Fruit fly (Drosophila melanogaster) whole organism, embryonic: Measurements from ENCODE around the gene CG9837.

Source experiments
- Adf1 ChIP-seq: fragments of 200-800 bp; sonication (Bioruptor generic); IDR thresholded peaks from 2 replicates; pipeline ENCODE4 v1.3.6; 2022; ENCODE audit warnings: missing biosample characterization, missing genetic modification characterization
- Awh ChIP-seq: fragments of 200-800 bp; sonication (Bioruptor generic); IDR thresholded peaks from 2 replicates; pipeline ENCODE4, ENCODE4 v1.3.6; 2022; ENCODE audit warnings: missing biosample characterization, missing genetic modification characterization
- Bdp1 ChIP-seq: fragments of 200-800 bp; sonication (Bioruptor generic); optimal IDR thresholded peaks from 3 replicates; lab custom pipeline; 2016; ENCODE audit warnings: missing biosample characterization, missing genetic modification characterization
- CG10267 ChIP-seq: fragments of 200-800 bp; sonication (Bioruptor generic); optimal IDR thresholded peaks from 2 replicates; lab custom pipeline; 2018; ENCODE audit warnings: missing biosample characterization, mild to moderate bottlenecking, missing genetic modification characterization, moderate library complexity
- CG13287 ChIP-seq: fragments of 200-800 bp; sonication (Bioruptor generic); IDR thresholded peaks from 2 replicates; pipeline ENCODE4 v1.3.6; 2022; ENCODE audit warnings: missing biosample characterization, missing genetic modification characterization; ENCODE audit not compliant: partially characterized antibody
- CG13296 ChIP-seq: fragments of 200-800 bp; sonication (Bioruptor generic); optimal IDR thresholded peaks from 3 replicates; lab custom pipeline; 2018; ENCODE audit warnings: missing biosample characterization, mild to moderate bottlenecking, missing genetic modification characterization
- CG14014 ChIP-seq: fragments of 200-800 bp; sonication (Bioruptor generic); IDR thresholded peaks from 2 replicates; pipeline ENCODE4 v1.3.6; 2022; ENCODE audit warnings: missing biosample characterization, missing genetic modification characterization
- CG1602 ChIP-seq: fragments of 200-800 bp; sonication (Bioruptor generic); optimal IDR thresholded peaks from 3 replicates; lab custom pipeline; 2016; ENCODE audit warnings: missing biosample characterization, missing genetic modification characterization
- CG18262 ChIP-seq: fragments of 200-800 bp; optimal IDR thresholded peaks from 3 replicates; lab custom pipeline; 2019; ENCODE audit warnings: missing biosample characterization, mild to moderate bottlenecking, missing genetic modification characterization, moderate library complexity
- CG18619 ChIP-seq: fragments of 200-800 bp; sonication (Bioruptor generic); optimal IDR thresholded peaks from 3 replicates; lab custom pipeline; 2017; ENCODE audit warnings: missing biosample characterization, mild to moderate bottlenecking, missing genetic modification characterization
- CG2129 ChIP-seq: fragments of 200-800 bp; sonication (Bioruptor generic); IDR thresholded peaks from 2 replicates; pipeline ENCODE4 v1.3.6; 2022; ENCODE audit warnings: missing biosample characterization, missing genetic modification characterization; ENCODE audit not compliant: partially characterized antibody
- CG2875 ChIP-seq: fragments of 200-800 bp; sonication (Bioruptor generic); optimal IDR thresholded peaks from 2 replicates; lab custom pipeline; 2017; ENCODE audit warnings: missing biosample characterization, mild to moderate bottlenecking, missing genetic modification characterization, missing genetic modification reagents
- CG32772 ChIP-seq: fragments of 200-800 bp; sonication (Bioruptor generic); IDR thresholded peaks from 2 replicates; pipeline ENCODE4 v1.3.6; 2022; ENCODE audit warnings: missing biosample characterization, missing genetic modification characterization
- CG3995 ChIP-seq: fragments of 200-800 bp; sonication (Bioruptor generic); optimal IDR thresholded peaks from 3 replicates; lab custom pipeline; 2016; ENCODE audit warnings: missing biosample characterization, missing genetic modification characterization
- CG4282 ChIP-seq: fragments of 200-800 bp; sonication (Bioruptor generic); optimal IDR thresholded peaks from 2 replicates; lab custom pipeline; 2016; ENCODE audit warnings: missing biosample characterization, missing genetic modification characterization
- CG5180 ChIP-seq: fragments of 200-800 bp; sonication (Bioruptor generic); optimal IDR thresholded peaks from 3 replicates; lab custom pipeline; 2017; ENCODE audit warnings: missing biosample characterization, missing genetic modification characterization, mild to moderate bottlenecking, moderate library complexity, missing genetic modification reagents
- CG7271 ChIP-seq: fragments of 200-800 bp; sonication (Bioruptor generic); optimal IDR thresholded peaks from 2 replicates; lab custom pipeline; 2018; ENCODE audit warnings: missing biosample characterization, mild to moderate bottlenecking, missing genetic modification characterization, moderate library complexity
- CG7745 ChIP-seq: fragments of 200-800 bp; sonication (Bioruptor generic); optimal IDR thresholded peaks from 2 replicates; lab custom pipeline; 2018; ENCODE audit warnings: missing biosample characterization, mild to moderate bottlenecking, missing genetic modification characterization, moderate library complexity
- Chrac-16 ChIP-seq: fragments of 200-800 bp; sonication (Bioruptor generic); optimal IDR thresholded peaks from 3 replicates; lab custom pipeline; 2016; ENCODE audit warnings: missing biosample characterization, missing genetic modification characterization
- Dbx ChIP-seq: fragments of 200-800 bp; sonication (Bioruptor generic); IDR thresholded peaks from 3 replicates; pipeline ENCODE4 v1.3.6; 2022; ENCODE audit warnings: missing biosample characterization, missing genetic modification characterization
- Dfd ChIP-seq, 2 experiments: fragments of >200 bp; optimal IDR thresholded peaks; 2 replicates each; lab custom pipeline; 2017; ENCODE audit warnings: missing biosample characterization in 2 of 2, missing genetic modification characterization in 2 of 2
- Dll ChIP-seq: fragments of 200-800 bp; sonication (Bioruptor generic); IDR thresholded peaks from 4 replicates; pipeline ENCODE4 v1.3.6; 2022; ENCODE audit warnings: missing biosample characterization, missing genetic modification characterization; ENCODE audit not compliant: partially characterized antibody
- ERR ChIP-seq: fragments of 200-800 bp; sonication (Bioruptor generic); optimal IDR thresholded peaks from 2 replicates; lab custom pipeline; 2016; ENCODE audit warnings: missing biosample characterization, missing genetic modification characterization
- Hmr ChIP-seq: fragments of 200-800 bp; sonication (Bioruptor generic); optimal IDR thresholded peaks from 3 replicates; lab custom pipeline; 2017; ENCODE audit warnings: mild to moderate bottlenecking, missing biosample characterization, missing genetic modification reagents, missing genetic modification characterization
- Hmx ChIP-seq: fragments of 200-800 bp; sonication (Bioruptor generic); optimal IDR thresholded peaks from 2 replicates; lab custom pipeline; 2016; ENCODE audit warnings: missing biosample characterization, missing genetic modification characterization
- Lpt ChIP-seq: fragments of >200 bp; optimal IDR thresholded peaks from 2 replicates; lab custom pipeline; 2018; ENCODE audit warnings: missing biosample characterization, missing genetic modification characterization
- MESR4 ChIP-seq: fragments of 200-800 bp; sonication (Bioruptor generic); optimal IDR thresholded peaks from 2 replicates; lab custom pipeline; 2018; ENCODE audit warnings: missing biosample characterization, mild to moderate bottlenecking, missing genetic modification characterization, moderate library complexity
- Med ChIP-seq: fragments of 200-800 bp; sonication (Bioruptor generic); peaks from one replicate; lab custom pipeline; 2016; ENCODE audit warnings: missing biosample characterization, missing genetic modification characterization, mild to moderate bottlenecking, inconsistent platforms, moderate library complexity
- Meics ChIP-seq: fragments of 200-800 bp; sonication (Bioruptor generic); optimal IDR thresholded peaks from 2 replicates; lab custom pipeline; 2017; ENCODE audit warnings: missing biosample characterization, mild to moderate bottlenecking, missing genetic modification characterization
- Nf-YB ChIP-seq: fragments of 200-800 bp; sonication (Bioruptor generic); optimal IDR thresholded peaks from 3 replicates; lab custom pipeline; 2019; ENCODE audit warnings: missing biosample characterization, mild to moderate bottlenecking, missing genetic modification characterization, moderate library complexity
- Scr ChIP-seq: fragments of 200-800 bp; sonication (Bioruptor generic); IDR thresholded peaks from 2 replicates; pipeline ENCODE4 v1.3.6; 2022; ENCODE audit warnings: missing biosample characterization, missing genetic modification characterization; ENCODE audit not compliant: partially characterized antibody
- Trl ChIP-seq, 3 experiments: fragments of >200 bp in 2 of 3; fragments of 200-800 bp in 1 of 3; sonication (Bioruptor generic) in 1 of 3; optimal IDR thresholded peaks; 2 replicates in 1 of 3; 3 replicates in 2 of 3; lab custom pipeline; 2016 to 2017; ENCODE audit warnings: missing biosample characterization in 1 of 3, missing genetic modification characterization in 1 of 3
- Vsx1 ChIP-seq: fragments of 200-800 bp; sonication (Bioruptor generic); optimal IDR thresholded peaks from 2 replicates; lab custom pipeline; 2017; ENCODE audit warnings: missing biosample characterization, mild to moderate bottlenecking, missing genetic modification characterization, missing genetic modification reagents
- br ChIP-seq: fragments of >200 bp; optimal IDR thresholded peaks from 2 replicates; lab custom pipeline; 2017
- btn ChIP-seq: fragments of 200-800 bp; sonication (Bioruptor generic); optimal IDR thresholded peaks from 2 replicates; lab custom pipeline; 2016; ENCODE audit warnings: missing biosample characterization, missing genetic modification characterization
- cad ChIP-seq: fragments of >200 bp; optimal IDR thresholded peaks from 2 replicates; lab custom pipeline; 2017; ENCODE audit warnings: missing biosample characterization, missing genetic modification characterization
- cas ChIP-seq: fragments of 200-800 bp; sonication (Bioruptor generic); IDR thresholded peaks from 2 replicates; pipeline ENCODE4 v1.3.6; 2022; ENCODE audit warnings: missing biosample characterization, missing genetic modification characterization
- dati ChIP-seq: fragments of 200-800 bp; sonication (Bioruptor generic); IDR thresholded peaks from 2 replicates; pipeline ENCODE4 v1.3.6; 2022; ENCODE audit warnings: missing biosample characterization, missing genetic modification characterization
- fu2 ChIP-seq: fragments of 200-800 bp; sonication (Bioruptor generic); optimal IDR thresholded peaks from 2 replicates; lab custom pipeline; 2016; ENCODE audit warnings: missing biosample characterization, missing genetic modification characterization
- kni ChIP-seq: fragments of 200-800 bp; sonication (Bioruptor generic); optimal IDR thresholded peaks from 3 replicates; lab custom pipeline; 2017; ENCODE audit warnings: mild to moderate bottlenecking, missing biosample characterization, missing genetic modification reagents, missing genetic modification characterization
- nau ChIP-seq: fragments of 200-800 bp; sonication (Bioruptor generic); optimal IDR thresholded peaks from 3 replicates; lab custom pipeline; 2017; ENCODE audit warnings: missing biosample characterization, mild to moderate bottlenecking, missing genetic modification characterization, missing genetic modification reagents
- pan ChIP-seq, 4 experiments: fragments of >200 bp in 3 of 4; fragments of 200-800 bp in 1 of 4; sonication (Bioruptor generic) in 1 of 4; optimal IDR thresholded peaks in 3 of 4; IDR thresholded peaks in 1 of 4; 2 replicates each; pipeline versions ENCODE4 v1.3.6 to Lab custom; 2017 to 2022; ENCODE audit warnings: missing biosample characterization in 2 of 4, missing genetic modification characterization in 2 of 4, mixed read lengths in 1 of 4
- pum ChIP-seq: fragments of 200-800 bp; sonication (Bioruptor generic); optimal IDR thresholded peaks from 2 replicates; lab custom pipeline; 2016; ENCODE audit warnings: missing biosample characterization, missing genetic modification characterization
- sc ChIP-seq, 3 experiments: fragments of >200 bp in 2 of 3; fragments of 200-800 bp in 1 of 3; sonication (Bioruptor generic) in 1 of 3; optimal IDR thresholded peaks; 2 replicates in 2 of 3; 3 replicates in 1 of 3; lab custom pipeline; 2017; ENCODE audit warnings: mild to moderate bottlenecking in 1 of 3, missing biosample characterization in 1 of 3, missing genetic modification characterization in 1 of 3, missing genetic modification reagents in 1 of 3
- seq ChIP-seq: fragments of 200-800 bp; sonication (Bioruptor generic); IDR thresholded peaks from 2 replicates; pipeline ENCODE4 v1.3.6; 2022; ENCODE audit warnings: missing biosample characterization, missing genetic modification characterization
- sob ChIP-seq: fragments of 200-800 bp; sonication (Bioruptor generic); IDR thresholded peaks from 2 replicates; pipeline ENCODE4 v1.3.6; 2022; ENCODE audit warnings: missing biosample characterization, missing genetic modification characterization
- tio ChIP-seq: fragments of 200-800 bp; sonication (Bioruptor generic); optimal IDR thresholded peaks from 2 replicates; lab custom pipeline; 2017; ENCODE audit warnings: missing biosample characterization, missing genetic modification characterization, inconsistent platforms
- vfl ChIP-seq: fragments of 200-800 bp; sonication (Bioruptor generic); optimal IDR thresholded peaks from 2 replicates; lab custom pipeline; 2016; ENCODE audit warnings: missing biosample characterization, missing genetic modification characterization
- zen ChIP-seq: fragments of 200-800 bp; sonication (Bioruptor generic); optimal IDR thresholded peaks from 3 replicates; lab custom pipeline; 2018; ENCODE audit warnings: missing biosample characterization, mild to moderate bottlenecking, missing genetic modification characterization, moderate library complexity

Gene CG9837

dm6 chr3R:8820428-8820912, 7.1 kb upstream of the CG9837 start, which contains the start of gene aqz (continued):
- TF ChIP-seq CG10267 (peak; percentile 71), sob (peak; percentile 72), CG13287 (GFP tag; lab: Robert Waterston, UW) (peak; percentile 62), br (no peak), Dfd (GFP tag; optimal IDR thresholded peaks at IDR 0.05; lab: Kevin White, UChicago) (no peak), pum (GFP tag; lab: Kevin White, UChicago) (peak; percentile 31), cad (GFP tag; lab: Kevin White, UChicago) (peak; percentile 54), Hmx (GFP tag; lab: Kevin White, UChicago) (no peak), dati (0 out of 2 replicates have a peak, but pooled peaks have one; percentile 33), Lpt (GFP tag; lab: Kevin White, UChicago) (no peak), CG14014 (GFP tag; lab: Robert Waterston, UW) (peak; percentile 60; the same call in 1 of the 2 replicates), Hmr (GFP tag; lab: Kevin White, UChicago) (peak; percentile 85), Vsx1 (GFP tag; lab: Kevin White, UChicago) (no peak), CG7271 (tag; lab: Kevin White, UChicago) (peak; percentile 40), kni (GFP tag; lab: Kevin White, UChicago) (peak; percentile 70), CG4282 (GFP tag; lab: Kevin White, UChicago) (no peak), MESR4 (peak; percentile 76), nau (GFP tag; lab: Kevin White, UChicago) (no peak), CG2129 (GFP tag; lab: Robert Waterston, UW) (no peak), Meics (GFP tag; lab: Kevin White, UChicago) (peak; percentile 33), Chrac-16 (GFP tag; lab: Kevin White, UChicago) (peak; percentile 32), Nf-YB (GFP tag; lab: Kevin White, UChicago) (peak; percentile 31), CG2875 (GFP tag; lab: Kevin White, UChicago) (no peak), Dbx (peak; percentile 77), Scr (GFP tag; lab: Robert Waterston, UW) (peak; percentile 54), Bdp1 (GFP tag; lab: Kevin White, UChicago) (peak; percentile 41), CG13296 (GFP tag; lab: Kevin White, UChicago) (peak; percentile 69), ERR (GFP tag; lab: Kevin White, UChicago) (peak; percentile 73), CG18619 (peak; percentile 55), CG3995 (GFP tag; lab: Kevin White, UChicago) (no peak), CG1602 (no peak), CG18262 (tag; lab: Kevin White, UChicago) (peak; percentile 52), zen (peak; percentile 80), CG7745 (tag; lab: Kevin White, UChicago) (peak; percentile 50), cas (GFP tag; lab: Robert Waterston, UW) (no peak), Med (peak; percentile 96), Dll (GFP tag; lab: Robert Waterston, UW) (peak; percentile 49; the same call in 1 of the 4 replicates), pan (optimal IDR thresholded peaks at IDR 0.05; lab: Kevin White, UChicago) (no peak), pan (GFP tag; optimal IDR thresholded peaks at IDR 0.05 in 1 of 2, IDR thresholded peaks at IDR 0.05 in 1 of 2) (peak in 1 of 2 experiments; percentile 65), Awh (peak; percentile 28; the same call in 1 of the 2 replicates), seq (GFP tag; lab: Robert Waterston, UW) (peak; percentile 54; the same call in 1 of the 2 replicates), fu2 (GFP tag; lab: Kevin White, UChicago) (peak; percentile 58), Adf1 (GFP tag; lab: Robert Waterston, UW) (peak; percentile 68; the same call in 1 of the 2 replicates), Trl (optimal IDR thresholded peaks at IDR 0.05; lab: Kevin White, UChicago) (no peak), Trl (GFP tag; optimal IDR thresholded peaks at IDR 0.05; lab: Kevin White, UChicago) (peak; percentile 73), CG32772 (no peak), tio (GFP tag; lab: Kevin White, UChicago) (peak; percentile 7), sc (optimal IDR thresholded peaks at IDR 0.05; lab: Kevin White, UChicago) (no peak), sc (GFP tag; optimal IDR thresholded peaks at IDR 0.05; lab: Kevin White, UChicago) (peak; percentile 11), vfl (GFP tag; lab: Kevin White, UChicago) (peak; percentile 55), CG5180 (no peak), btn (GFP tag; lab: Kevin White, UChicago) (no peak)
